Worm (Caenorhabditis elegans) whole organism, L4/young adult: ENCODE data around the gene T22B2.2.

Experiments used
- dao-5 ChIP-seq: sonication (generic microtip); optimal IDR thresholded peaks from 2 replicates; lab custom pipeline; 2016; ENCODE audit warnings: missing genotype, missing genetic modification characterization, moderate library complexity, missing compliant biosample characterization
- him-1 ChIP-seq: sonication (generic microtip); optimal IDR thresholded peaks from 2 replicates; lab custom pipeline; 2016; ENCODE audit warnings: missing genotype, missing genetic modification reagents, missing genetic modification characterization, missing compliant biosample characterization

DNA sequence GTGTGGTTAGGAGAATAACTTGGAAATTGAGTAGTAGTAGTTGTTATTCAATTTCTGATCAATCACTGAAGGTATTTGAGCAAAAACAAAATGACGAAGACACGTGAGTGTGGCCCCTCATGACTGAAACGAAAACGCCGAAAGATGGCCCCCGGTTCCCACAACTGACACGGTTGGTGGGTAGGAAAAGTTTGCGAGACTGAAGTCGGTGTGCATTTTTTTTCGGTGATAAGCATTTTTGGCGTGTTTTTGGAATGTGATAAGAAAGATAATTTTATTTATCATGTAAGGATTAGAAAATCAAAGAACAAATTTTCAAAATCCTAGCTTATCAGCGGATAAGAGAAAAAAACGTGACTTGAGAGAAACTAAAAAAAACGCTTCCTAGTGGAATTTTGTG is 23.9 kb downstream of the T22B2.2 start:
- no peak for TF ChIP-seq him-1
- TF ChIP-seq dao-5 (tag; lab: Kevin White, UChicago) = no peak
